Worm (Caenorhabditis elegans): ENCODE measurements around the gene fipr-4.

The fipr-4 gene

DNA sequence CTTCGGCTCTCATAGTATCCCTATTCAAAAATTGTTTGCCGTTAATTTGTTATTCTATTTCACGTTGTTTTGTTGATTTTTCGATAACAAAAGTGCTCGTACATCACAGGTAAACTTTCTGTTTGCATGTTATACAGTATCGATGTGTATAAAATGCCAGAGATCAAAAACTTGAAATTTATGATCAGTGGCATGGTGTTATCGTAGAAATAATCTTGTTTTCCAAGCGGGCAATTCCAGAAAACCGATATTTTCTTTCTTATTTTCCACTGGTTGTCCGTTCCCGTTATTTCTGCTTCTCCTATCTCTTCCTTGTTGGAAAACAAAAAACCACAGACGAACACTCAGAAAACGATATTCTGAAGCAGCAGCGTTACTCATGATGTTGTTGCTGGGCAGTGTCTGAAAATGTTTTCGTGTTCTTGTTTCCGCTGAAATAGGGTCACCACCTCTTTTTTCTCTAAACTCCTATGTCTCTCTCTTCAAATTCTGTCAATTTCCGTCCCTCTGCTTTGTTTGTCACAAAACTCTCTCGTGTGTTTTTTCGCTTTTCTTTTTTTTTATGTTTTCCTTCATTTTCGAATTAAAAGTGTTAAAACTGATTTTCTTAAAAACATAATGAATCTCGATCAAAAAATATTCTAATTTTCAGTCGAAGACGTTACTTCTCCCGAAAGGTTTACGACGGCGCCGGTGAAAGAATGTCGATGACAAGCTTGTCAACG, 20.2 kb upstream of the fipr-4 start, which contains the start of gene akt-1:
Gene akt-1 (plus strand): TSS at position 651 of the 725 bp plus-strand sequence.
- no peak for TF ChIP-seq ceh-27 (GFP tag; optimal IDR thresholded peaks at IDR 0.05)
- TF ChIP-seq B0336.3 (GFP tag; IDR thresholded peaks at IDR 0.05): no peak
- TF ChIP-seq lsl-1 (GFP tag; optimal IDR thresholded peaks at IDR 0.05): no peak
- no peak for TF ChIP-seq snpc-1.1 (tag; optimal IDR thresholded peaks at IDR 0.05; ENCODE audit: insufficient read depth)
- TF ChIP-seq attf-5 (GFP tag; optimal IDR thresholded peaks at IDR 0.05): no peak
- TF ChIP-seq lin-26 (GFP tag; IDR thresholded peaks at IDR 0.05): no peak
- no peak for TF ChIP-seq ceh-79 (tag; optimal IDR thresholded peaks at IDR 0.05)
- TF ChIP-seq nfyb-1 (GFP tag; IDR thresholded peaks at IDR 0.05): 0 out of 2 replicates have a peak, but pooled peaks have one; percentile 9
- no peak for TF ChIP-seq F10E7.11 (tag; optimal IDR thresholded peaks at IDR 0.05)
- TF ChIP-seq zfh-2 (GFP tag; conservative IDR thresholded peaks at IDR 0.05): peak; percentile 44; the same call in 1 of the 2 replicates
- TF ChIP-seq B0261.1 (tag; optimal IDR thresholded peaks at IDR 0.05): no peak
- TF ChIP-seq D2030.7 (GFP tag; IDR thresholded peaks at IDR 0.05): no peak
- TF ChIP-seq snpc-3.4 (tag; optimal IDR thresholded peaks at IDR 0.05): no peak
- no peak for TF ChIP-seq ztf-25 (GFP tag; IDR thresholded peaks at IDR 0.05)
- no peak for TF ChIP-seq T26A5.8 (tag; optimal IDR thresholded peaks at IDR 0.05)
- no peak for TF ChIP-seq lsy-27 (tag; optimal IDR thresholded peaks at IDR 0.05; ENCODE audit: borderline replicate concordance, insufficient read depth)
- 0 out of 2 replicates have a peak, but pooled peaks have one; percentile 40 for TF ChIP-seq Y53G8AR.9 (GFP tag; conservative IDR thresholded peaks at IDR 0.05)
- no peak for TF ChIP-seq rec-8 (tag; optimal IDR thresholded peaks at IDR 0.05)
- TF ChIP-seq cebp-1 (GFP tag; IDR thresholded peaks at IDR 0.05): no peak
- TF ChIP-seq cebp-1 (tag; optimal IDR thresholded peaks at IDR 0.05): no peak
- TF ChIP-seq pha-4 (tag; optimal IDR thresholded peaks at IDR 0.05): no peak
- no peak for TF ChIP-seq ztf-6 (GFP tag; IDR thresholded peaks at IDR 0.05)
- no peak for TF ChIP-seq unc-62 (GFP tag; optimal IDR thresholded peaks at IDR 0.05)

DNA sequence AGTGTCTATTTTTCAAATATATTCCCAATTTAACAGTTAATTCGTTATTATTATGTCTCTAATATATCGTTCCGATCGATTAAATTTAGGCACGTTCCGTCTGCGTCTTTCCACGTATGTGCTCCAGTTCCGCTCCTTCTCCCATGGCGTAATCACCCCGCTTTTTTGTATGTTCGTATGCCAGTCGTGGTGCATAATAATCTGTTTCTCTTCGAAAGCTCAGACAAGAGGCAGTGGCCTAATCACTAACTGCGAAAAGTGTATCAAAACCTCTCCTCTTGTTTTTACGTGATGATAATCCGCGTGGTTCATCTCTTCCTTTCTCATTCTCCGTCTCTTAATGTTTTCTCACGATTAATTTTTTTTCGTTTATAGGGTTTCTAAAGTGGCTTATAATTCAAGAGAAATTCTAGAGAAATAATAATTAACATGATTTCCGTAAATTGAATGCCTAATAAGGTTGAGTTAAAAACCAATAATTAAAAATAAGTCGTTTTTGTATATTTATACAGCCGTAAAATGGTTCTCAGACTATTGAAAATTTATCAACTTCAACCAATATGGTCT, 19.5 kb upstream of the fipr-4 start:
- no peak for TF ChIP-seq ekl-4 (GFP tag; IDR thresholded peaks at IDR 0.05)
- no peak for TF ChIP-seq mxl-1 (tag; optimal IDR thresholded peaks at IDR 0.05)
- no peak for TF ChIP-seq rec-8 (tag; optimal IDR thresholded peaks at IDR 0.05)
- TF ChIP-seq C17E4.6 (GFP tag; IDR thresholded peaks at IDR 0.05): no peak
- TF ChIP-seq ceh-27 (GFP tag; optimal IDR thresholded peaks at IDR 0.05): no peak
- no peak for TF ChIP-seq lin-35 (GFP tag; optimal IDR thresholded peaks at IDR 0.05)
- TF ChIP-seq Y53F4B.3 (GFP tag; IDR thresholded peaks at IDR 0.05): no peak
- no peak for TF ChIP-seq nhr-27 (tag; optimal IDR thresholded peaks at IDR 0.05)
- TF ChIP-seq madf-3 (GFP tag; IDR thresholded peaks at IDR 0.05): no peak
- TF ChIP-seq ets-4 (GFP tag; optimal IDR thresholded peaks at IDR 0.05): no peak
- no peak for TF ChIP-seq F22D6.2 (tag; optimal IDR thresholded peaks at IDR 0.05)
- TF ChIP-seq dox-1 (GFP tag; IDR thresholded peaks at IDR 0.05): no peak
- TF ChIP-seq nfya-1 (tag; optimal IDR thresholded peaks at IDR 0.05; ENCODE audit: borderline replicate concordance, insufficient read depth): no peak
- TF ChIP-seq egl-44 (GFP tag; IDR thresholded peaks at IDR 0.05): no peak
- no peak for TF ChIP-seq atf-7 (tag; optimal IDR thresholded peaks at IDR 0.05)
- no peak for TF ChIP-seq Y95B8A.8 (GFP tag; IDR thresholded peaks at IDR 0.05)

All from whole organism, young adult.